Fruit fly (Drosophila melanogaster): ENCODE data around the gene Mcr.

Mcr gene

DNA sequence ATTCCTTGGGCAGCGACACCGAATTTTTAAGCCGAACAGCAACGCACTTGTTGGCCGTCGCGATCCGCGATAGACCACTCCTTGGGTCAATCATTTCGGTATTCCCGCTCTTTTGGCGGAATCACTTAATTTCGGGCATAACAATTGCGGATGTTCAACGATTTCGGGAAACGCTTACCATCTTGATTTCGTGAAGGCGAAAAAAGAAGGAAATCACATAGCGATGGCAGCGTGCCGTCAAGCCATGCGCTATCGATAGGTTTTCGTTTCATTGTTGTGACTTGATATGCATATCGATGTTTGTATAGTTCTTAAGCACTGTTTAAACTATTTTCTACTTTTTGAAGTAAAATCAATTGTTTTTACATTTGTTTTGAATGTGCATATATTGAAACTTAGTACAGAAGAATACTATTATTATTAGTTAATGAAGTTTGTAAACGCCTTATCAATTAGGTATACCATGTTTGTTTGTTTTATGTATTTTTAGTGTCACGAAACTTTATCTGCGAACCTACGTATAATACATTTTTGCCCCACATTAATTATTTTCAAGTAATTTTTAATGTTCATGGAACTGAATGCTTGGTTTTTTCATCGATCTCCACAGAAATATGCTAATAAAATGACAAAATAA is 40.0 kb downstream of the Mcr start, which contains the start of gene RpL36A (continued):
- TF ChIP-seq OdsH (GFP tag; optimal IDR thresholded peaks at IDR 0.05) = peak; percentile 35
- TF ChIP-seq fru (GFP tag; optimal IDR thresholded peaks at IDR 0.05) = no peak
- peak; percentile 1 for TF ChIP-seq psq (GFP tag; optimal IDR thresholded peaks at IDR 0.05)
- no peak for TF ChIP-seq jim (GFP tag; optimal IDR thresholded peaks at IDR 0.05)
- TF ChIP-seq lola (GFP tag; optimal IDR thresholded peaks at IDR 0.05) = no peak
- no peak for TF ChIP-seq Jra (GFP tag; optimal IDR thresholded peaks at IDR 0.05)

DNA sequence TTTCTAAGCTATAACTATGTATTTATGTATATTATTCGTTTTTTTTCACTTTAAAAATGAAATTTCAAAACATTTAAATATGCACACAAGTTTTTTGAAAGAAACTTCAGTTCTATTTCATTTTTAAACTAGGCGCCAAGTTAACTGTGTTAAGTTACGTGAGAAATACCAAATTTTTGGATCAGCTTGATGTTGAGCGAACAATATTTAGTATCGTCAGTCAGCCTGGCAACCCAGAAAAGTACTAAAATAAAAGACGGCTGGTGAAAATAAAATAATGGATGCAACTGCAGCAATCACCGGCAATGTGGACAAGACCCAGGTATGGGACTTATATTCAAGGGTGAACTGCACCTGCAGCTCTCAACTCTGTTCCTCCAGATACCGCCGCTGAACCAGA is 41.9 kb downstream of the Mcr start, which contains the start of gene CCDC53:
Gene CCDC53, plus strand, starts transcription at position 235 of the 400 bp plus-strand sequence.
- no peak for TF ChIP-seq Sp1 (GFP tag; optimal IDR thresholded peaks at IDR 0.05)
- TF ChIP-seq Myc (optimal IDR thresholded peaks at IDR 0.05) = peak; percentile 56
- no peak for TF ChIP-seq foxo (GFP tag; optimal IDR thresholded peaks at IDR 0.05)
- no peak for TF ChIP-seq HLH106 (tag; optimal IDR thresholded peaks at IDR 0.05)

DNA sequence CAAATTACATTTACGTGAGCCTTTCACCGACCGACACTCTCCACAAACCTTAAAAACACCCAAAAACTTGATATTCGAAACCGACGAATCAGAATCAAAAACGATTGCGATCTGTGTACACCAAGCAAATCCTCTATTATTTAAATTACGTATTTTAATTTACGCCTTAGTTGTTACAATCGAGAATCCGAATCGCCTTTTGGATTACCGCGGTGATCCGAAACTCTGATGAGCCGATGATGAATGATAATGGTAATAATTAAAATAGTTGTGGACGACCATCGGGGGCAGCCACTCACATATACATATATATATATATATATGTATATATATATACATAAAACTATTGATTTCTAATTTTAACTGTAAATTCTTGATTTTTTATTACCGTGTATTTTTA is 43.1 kb downstream of the Mcr start, which contains the start of gene CG7367:
Gene CG7367, minus strand, starts transcription at position 101 of the 400 bp plus-strand sequence.
- TF ChIP-seq Hr83 (GFP tag; optimal IDR thresholded peaks at IDR 0.05; ENCODE audit: poor library complexity, severe bottlenecking) (no peak), Rel (GFP tag; optimal IDR thresholded peaks at IDR 0.05) (no peak), Rel (tag; optimal IDR thresholded peaks at IDR 0.05) (no peak), Mio (GFP tag; optimal IDR thresholded peaks at IDR 0.05) (no peak), jim (GFP tag; optimal IDR thresholded peaks at IDR 0.05) (no peak), Vsx2 (GFP tag; optimal IDR thresholded peaks at IDR 0.05; ENCODE audit: partially characterized antibody) (no peak), Jra (GFP tag; optimal IDR thresholded peaks at IDR 0.05) (no peak), sage (GFP tag; optimal IDR thresholded peaks at IDR 0.05) (no peak), ey (GFP tag; optimal IDR thresholded peaks at IDR 0.05) (no peak), tai (GFP tag; optimal IDR thresholded peaks at IDR 0.05) (no peak), brk (GFP tag; optimal IDR thresholded peaks at IDR 0.05) (no peak), h (GFP tag; optimal IDR thresholded peaks at IDR 0.05) (no peak), pan (optimal IDR thresholded peaks at IDR 0.05) (no peak), Hr78 (GFP tag; optimal IDR thresholded peaks at IDR 0.05) (no peak), N (GFP tag; optimal IDR thresholded peaks at IDR 0.05) (no peak), Dfd (GFP tag; optimal IDR thresholded peaks at IDR 0.05) (no peak), psq (GFP tag; optimal IDR thresholded peaks at IDR 0.05) (no peak), foxo (GFP tag; optimal IDR thresholded peaks at IDR 0.05) (no peak), fru (GFP tag; optimal IDR thresholded peaks at IDR 0.05) (no peak), dmrt93B (GFP tag; optimal IDR thresholded peaks at IDR 0.05) (no peak)

DNA sequence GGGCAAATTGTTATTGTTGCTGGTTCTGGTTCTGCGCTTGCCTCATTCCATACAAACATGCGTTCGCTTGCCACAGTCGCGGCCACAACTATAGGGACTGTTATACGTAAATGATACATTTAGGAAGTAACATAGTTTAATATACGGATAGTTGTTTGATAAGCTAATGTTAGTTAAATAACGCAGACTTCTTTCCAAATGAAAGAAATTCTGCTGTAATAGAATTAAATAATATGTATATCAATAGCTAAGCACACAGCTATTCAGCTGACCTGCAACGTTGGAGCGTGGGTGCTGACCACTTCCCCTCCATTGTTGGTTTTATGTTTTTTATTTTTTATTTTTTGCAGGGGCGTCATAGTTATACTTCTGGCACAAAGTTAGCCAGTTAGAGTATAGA is 48.0 kb downstream of the Mcr start:
- TF ChIP-seq woc (GFP tag; optimal IDR thresholded peaks at IDR 0.05) (no peak), brk (GFP tag; optimal IDR thresholded peaks at IDR 0.05) (no peak), Rel (GFP tag; optimal IDR thresholded peaks at IDR 0.05) (no peak), Rel (tag; optimal IDR thresholded peaks at IDR 0.05) (no peak), foxo (GFP tag; optimal IDR thresholded peaks at IDR 0.05) (peak in 1 of 2 experiments; percentile 41), rgr (GFP tag; optimal IDR thresholded peaks at IDR 0.05) (peak; percentile 47), sage (GFP tag; optimal IDR thresholded peaks at IDR 0.05) (no peak), Vsx2 (GFP tag; optimal IDR thresholded peaks at IDR 0.05; ENCODE audit: partially characterized antibody) (no peak), fru (GFP tag; optimal IDR thresholded peaks at IDR 0.05) (peak; percentile 43), Sp1 (GFP tag; optimal IDR thresholded peaks at IDR 0.05) (no peak), jim (GFP tag; optimal IDR thresholded peaks at IDR 0.05) (no peak), N (GFP tag; optimal IDR thresholded peaks at IDR 0.05) (no peak), OdsH (GFP tag; optimal IDR thresholded peaks at IDR 0.05) (no peak), dmrt93B (GFP tag; optimal IDR thresholded peaks at IDR 0.05) (no peak), Hr83 (GFP tag; optimal IDR thresholded peaks at IDR 0.05; ENCODE audit: poor library complexity, severe bottlenecking) (no peak), dl (GFP tag; optimal IDR thresholded peaks at IDR 0.05; ENCODE audit: insufficient read depth in 1 of 2, partially characterized antibody in 2 of 2) (no peak), Dfd (GFP tag; optimal IDR thresholded peaks at IDR 0.05) (no peak), Jra (GFP tag; optimal IDR thresholded peaks at IDR 0.05) (no peak), CG9705 (GFP tag; optimal IDR thresholded peaks at IDR 0.05) (no peak), Hnf4 (GFP tag; optimal IDR thresholded peaks at IDR 0.05) (peak; percentile 31), Mio (GFP tag; optimal IDR thresholded peaks at IDR 0.05) (no peak), CG32264 (GFP tag; optimal IDR thresholded peaks at IDR 0.05) (no peak), Abd-B (GFP tag; optimal IDR thresholded peaks at IDR 0.05) (no peak), Dif (GFP tag; optimal IDR thresholded peaks at IDR 0.05; ENCODE audit: partially characterized antibody) (no peak), CrebA (GFP tag; optimal IDR thresholded peaks at IDR 0.05; ENCODE audit: borderline replicate concordance) (no peak), lola (GFP tag; optimal IDR thresholded peaks at IDR 0.05) (no peak), Hr78 (GFP tag; optimal IDR thresholded peaks at IDR 0.05) (no peak), br (GFP tag; optimal IDR thresholded peaks at IDR 0.05) (peak; percentile 18), ey (GFP tag; optimal IDR thresholded peaks at IDR 0.05) (peak; percentile 39), HLH106 (tag; optimal IDR thresholded peaks at IDR 0.05) (no peak), psq (GFP tag; optimal IDR thresholded peaks at IDR 0.05) (peak; percentile 16), sv (GFP tag; optimal IDR thresholded peaks at IDR 0.05) (no peak), Myc (optimal IDR thresholded peaks at IDR 0.05) (no peak), h (GFP tag; optimal IDR thresholded peaks at IDR 0.05) (peak; percentile 31), dsf (GFP tag; optimal IDR thresholded peaks at IDR 0.05; ENCODE audit: borderline replicate concordance) (no peak), pan (optimal IDR thresholded peaks at IDR 0.05) (no peak), usp (GFP tag; optimal IDR thresholded peaks at IDR 0.05) (no peak), tai (GFP tag; optimal IDR thresholded peaks at IDR 0.05) (no peak), GATAd (GFP tag; optimal IDR thresholded peaks at IDR 0.05) (no peak)
